Worm (Caenorhabditis elegans): Measurements from ENCODE around the gene ZC404.15.

DNA sequence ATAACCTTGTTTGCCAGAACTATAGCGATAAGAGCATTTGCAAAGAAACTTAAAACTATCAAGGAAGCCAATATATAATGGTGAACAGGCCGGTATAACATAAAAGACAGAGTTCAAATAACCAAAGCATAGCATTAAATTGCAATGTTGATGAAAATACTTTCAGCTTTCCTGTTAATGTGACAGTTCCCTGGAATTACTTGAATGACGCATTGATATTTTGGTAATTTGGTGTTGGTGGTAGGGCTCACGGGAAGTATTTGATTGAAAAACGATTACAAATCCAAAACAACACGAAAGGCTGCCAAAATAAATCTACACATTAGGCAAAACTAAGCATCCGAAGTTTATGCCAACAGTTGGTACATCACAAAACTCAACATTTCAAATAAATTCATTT, 28.7 kb downstream of the ZC404.15 start, which contains the start of gene dmsr-16:
- no peak for TF ChIP-seq aly-2 (tag; optimal IDR thresholded peaks at IDR 0.05)
- TF ChIP-seq ceh-20 (GFP tag; IDR thresholded peaks at IDR 0.05), result no peak

Measured in whole organism, L4 larva.